Fruit fly (Drosophila melanogaster) whole organism, embryonic: ENCODE data around the gene CG33641.

Experiments used
- Asciz ChIP-seq: fragments of 200-800 bp; sonication (Bioruptor generic); optimal IDR thresholded peaks from 2 replicates; lab custom pipeline; 2017; ENCODE audit warnings: missing biosample characterization, mild to moderate bottlenecking, missing genetic modification characterization, missing genetic modification reagents
- CG10274 ChIP-seq: fragments of 200-800 bp; sonication (Bioruptor generic); optimal IDR thresholded peaks from 3 replicates; lab custom pipeline; 2017; ENCODE audit warnings: missing biosample characterization, mild to moderate bottlenecking, missing genetic modification characterization
- CG10959 ChIP-seq: fragments of 200-800 bp; sonication (Bioruptor generic); IDR thresholded peaks from 2 replicates; pipeline ENCODE4 v1.3.6; 2022; ENCODE audit warnings: missing biosample characterization, missing genetic modification characterization
- CG11504 ChIP-seq: fragments of 200-800 bp; sonication (Bioruptor generic); optimal IDR thresholded peaks from 3 replicates; lab custom pipeline; 2019; ENCODE audit warnings: missing biosample characterization, mild to moderate bottlenecking, missing genetic modification characterization, moderate library complexity
- CG1233 ChIP-seq: fragments of 200-800 bp; sonication (Bioruptor generic); optimal IDR thresholded peaks from 4 replicates; lab custom pipeline; 2018; ENCODE audit warnings: missing biosample characterization, mild to moderate bottlenecking, missing genetic modification characterization
- CG14014 ChIP-seq: fragments of 200-800 bp; sonication (Bioruptor generic); IDR thresholded peaks from 2 replicates; pipeline ENCODE4 v1.3.6; 2022; ENCODE audit warnings: missing biosample characterization, missing genetic modification characterization
- CG14441 ChIP-seq: fragments of 200-800 bp; sonication (Bioruptor generic); IDR thresholded peaks from 2 replicates; pipeline ENCODE4 v1.3.6; 2022; ENCODE audit warnings: missing biosample characterization, missing genetic modification characterization
- CG1792 ChIP-seq: fragments of 200-800 bp; sonication (Bioruptor generic); optimal IDR thresholded peaks from 2 replicates; lab custom pipeline; 2016; ENCODE audit warnings: missing biosample characterization, missing genetic modification characterization
- CG30020 ChIP-seq: fragments of 200-800 bp; optimal IDR thresholded peaks from 2 replicates; lab custom pipeline; 2019; ENCODE audit warnings: missing biosample characterization, mild to moderate bottlenecking, missing genetic modification characterization, moderate library complexity
- CG4282 ChIP-seq: fragments of 200-800 bp; sonication (Bioruptor generic); optimal IDR thresholded peaks from 2 replicates; lab custom pipeline; 2016; ENCODE audit warnings: missing biosample characterization, missing genetic modification characterization
- CG4360 ChIP-seq: fragments of 200-800 bp; sonication (Bioruptor generic); IDR thresholded peaks from 2 replicates; pipeline ENCODE4 v1.3.6; 2022; ENCODE audit warnings: missing biosample characterization, missing genetic modification characterization
- CG4854 ChIP-seq: fragments of 200-800 bp; sonication (Bioruptor generic); optimal IDR thresholded peaks from 2 replicates; lab custom pipeline; 2016; ENCODE audit warnings: missing biosample characterization, missing genetic modification characterization, inconsistent platforms
- CG5180 ChIP-seq: fragments of 200-800 bp; sonication (Bioruptor generic); optimal IDR thresholded peaks from 3 replicates; lab custom pipeline; 2017; ENCODE audit warnings: missing biosample characterization, missing genetic modification characterization, mild to moderate bottlenecking, moderate library complexity, missing genetic modification reagents
- CG6683 ChIP-seq: fragments of 200-800 bp; sonication (Bioruptor generic); optimal IDR thresholded peaks from 2 replicates; lab custom pipeline; 2017; ENCODE audit warnings: missing biosample characterization, mild to moderate bottlenecking, missing genetic modification characterization, missing genetic modification reagents
- CG6813 ChIP-seq: fragments of 200-800 bp; sonication (Bioruptor generic); optimal IDR thresholded peaks from 2 replicates; lab custom pipeline; 2017; ENCODE audit warnings: missing biosample characterization, missing genetic modification characterization, mild to moderate bottlenecking, moderate library complexity, missing genetic modification reagents
- CG8089 ChIP-seq: fragments of 200-800 bp; sonication (Bioruptor generic); optimal IDR thresholded peaks from 3 replicates; lab custom pipeline; 2016; ENCODE audit warnings: missing biosample characterization, missing genetic modification characterization
- CG8290 ChIP-seq, 3 experiments: fragments of 200-800 bp; sonication (Bioruptor generic); optimal IDR thresholded peaks; 2 replicates each; lab custom pipeline; 2016 to 2019; ENCODE audit warnings: missing biosample characterization in 3 of 3, missing genetic modification characterization in 3 of 3, mild to moderate bottlenecking in 2 of 3, moderate library complexity in 1 of 3
- CG9215 ChIP-seq: fragments of 200-800 bp; sonication (Bioruptor generic); IDR thresholded peaks from 2 replicates; pipeline ENCODE4 v1.3.6; 2022; ENCODE audit warnings: missing biosample characterization, missing genetic modification characterization
- CG9797 ChIP-seq: fragments of 200-800 bp; sonication (Bioruptor generic); optimal IDR thresholded peaks from 3 replicates; lab custom pipeline; 2018; ENCODE audit warnings: missing biosample characterization, mild to moderate bottlenecking, missing genetic modification characterization
- CrebB ChIP-seq: fragments of 200-800 bp; sonication (Bioruptor generic); optimal IDR thresholded peaks from 3 replicates; lab custom pipeline; 2018; ENCODE audit warnings: missing biosample characterization, mild to moderate bottlenecking, missing genetic modification characterization
- Dad ChIP-seq: fragments of 200-800 bp; sonication (Bioruptor generic); optimal IDR thresholded peaks from 3 replicates; lab custom pipeline; 2016; ENCODE audit warnings: missing biosample characterization, missing genetic modification characterization
- ERR ChIP-seq: fragments of 200-800 bp; sonication (Bioruptor generic); optimal IDR thresholded peaks from 2 replicates; lab custom pipeline; 2016; ENCODE audit warnings: missing biosample characterization, missing genetic modification characterization
- H2.0 ChIP-seq: fragments of 200-800 bp; sonication (Bioruptor generic); IDR thresholded peaks from 2 replicates; pipeline ENCODE4 v1.3.6; 2022; ENCODE audit warnings: missing biosample characterization, missing genetic modification characterization
- Hey ChIP-seq: fragments of 200-800 bp; sonication (Bioruptor generic); optimal IDR thresholded peaks from 3 replicates; lab custom pipeline; 2018; ENCODE audit warnings: missing biosample characterization, mild to moderate bottlenecking, missing genetic modification characterization
- Hr39 ChIP-seq: fragments of >200 bp; optimal IDR thresholded peaks from 2 replicates; lab custom pipeline; 2017
- Max ChIP-seq: fragments of 200-800 bp; sonication (Bioruptor generic); optimal IDR thresholded peaks from 2 replicates; lab custom pipeline; 2016; ENCODE audit warnings: missing biosample characterization, mild to moderate bottlenecking, missing genetic modification characterization
- Med ChIP-seq: fragments of 200-800 bp; sonication (Bioruptor generic); peaks from one replicate; lab custom pipeline; 2016; ENCODE audit warnings: missing biosample characterization, missing genetic modification characterization, mild to moderate bottlenecking, inconsistent platforms, moderate library complexity
- Sry-δ ChIP-seq: fragments of 200-800 bp; sonication (Bioruptor generic); optimal IDR thresholded peaks from 2 replicates; lab custom pipeline; 2016; ENCODE audit warnings: missing biosample characterization, missing genetic modification characterization
- Trl ChIP-seq, 3 experiments: fragments of >200 bp in 2 of 3; fragments of 200-800 bp in 1 of 3; sonication (Bioruptor generic) in 1 of 3; optimal IDR thresholded peaks; 2 replicates in 1 of 3; 3 replicates in 2 of 3; lab custom pipeline; 2016 to 2017; ENCODE audit warnings: missing biosample characterization in 1 of 3, missing genetic modification characterization in 1 of 3
- cato ChIP-seq: fragments of 200-800 bp; sonication (Bioruptor generic); optimal IDR thresholded peaks from 2 replicates; lab custom pipeline; 2016; ENCODE audit warnings: missing biosample characterization, missing genetic modification characterization, borderline replicate concordance
- cg ChIP-seq: fragments of 200-800 bp; sonication (Bioruptor generic); optimal IDR thresholded peaks from 3 replicates; lab custom pipeline; 2019; ENCODE audit warnings: missing biosample characterization, mild to moderate bottlenecking, missing genetic modification characterization, moderate library complexity
- chm ChIP-seq: fragments of 200-800 bp; sonication (Bioruptor generic); IDR thresholded peaks from 2 replicates; pipeline ENCODE4 v1.3.6; 2022; ENCODE audit warnings: missing biosample characterization, missing genetic modification characterization
- crp ChIP-seq, 2 experiments: fragments of 200-800 bp; sonication (Bioruptor generic); optimal IDR thresholded peaks; 2 replicates in 1 of 2; 3 replicates in 1 of 2; lab custom pipeline; 2017; ENCODE audit warnings: missing biosample characterization in 2 of 2, missing genetic modification characterization in 2 of 2, mild to moderate bottlenecking in 1 of 2, moderate library complexity in 1 of 2
- dmrt11E ChIP-seq: fragments of 200-800 bp; sonication (Bioruptor generic); optimal IDR thresholded peaks from 3 replicates; lab custom pipeline; 2018; ENCODE audit warnings: missing biosample characterization, mild to moderate bottlenecking, missing genetic modification characterization, moderate library complexity
- dpn ChIP-seq, 2 experiments: fragments of 200-800 bp; sonication (Bioruptor generic); optimal IDR thresholded peaks; 3 replicates each; lab custom pipeline; 2016; ENCODE audit warnings: missing biosample characterization in 2 of 2, missing genetic modification characterization in 2 of 2
- eve ChIP-seq, 2 experiments: fragments of >200 bp; optimal IDR thresholded peaks; 2 replicates each; lab custom pipeline; 2017; ENCODE audit warnings: missing biosample characterization in 2 of 2, missing genetic modification characterization in 2 of 2
- exex ChIP-seq: fragments of 200-800 bp; sonication (Bioruptor generic); optimal IDR thresholded peaks from 4 replicates; lab custom pipeline; 2018; ENCODE audit warnings: missing biosample characterization, mild to moderate bottlenecking, missing genetic modification characterization, moderate library complexity
- gce ChIP-seq: fragments of 200-800 bp; sonication (Bioruptor generic); IDR thresholded peaks from 3 replicates; pipeline ENCODE4 v1.3.6; 2022; ENCODE audit warnings: missing biosample characterization, missing genetic modification characterization
- gcm2 ChIP-seq: fragments of 200-800 bp; sonication (Bioruptor generic); optimal IDR thresholded peaks from 2 replicates; lab custom pipeline; 2016; ENCODE audit warnings: missing biosample characterization, missing genetic modification characterization
- pho ChIP-seq: fragments of 200-800 bp; sonication (Bioruptor generic); optimal IDR thresholded peaks from 2 replicates; lab custom pipeline; 2016; ENCODE audit warnings: missing biosample characterization, missing genetic modification characterization
- pita ChIP-seq: fragments of 200-800 bp; sonication (Bioruptor generic); optimal IDR thresholded peaks from 2 replicates; lab custom pipeline; 2017; ENCODE audit warnings: missing biosample characterization, mild to moderate bottlenecking, missing genetic modification characterization
- pros ChIP-seq: fragments of 200-800 bp; sonication (Bioruptor generic); optimal IDR thresholded peaks from 3 replicates; lab custom pipeline; 2019; ENCODE audit warnings: missing biosample characterization, mild to moderate bottlenecking, missing genetic modification characterization, moderate library complexity
- shn ChIP-seq: fragments of 200-800 bp; sonication (Bioruptor generic); optimal IDR thresholded peaks from 3 replicates; lab custom pipeline; 2016; ENCODE audit warnings: missing biosample characterization, missing genetic modification characterization
- sob ChIP-seq: fragments of 200-800 bp; sonication (Bioruptor generic); IDR thresholded peaks from 2 replicates; pipeline ENCODE4 v1.3.6; 2022; ENCODE audit warnings: missing biosample characterization, missing genetic modification characterization
- sqz ChIP-seq: fragments of 200-800 bp; sonication (Bioruptor generic); optimal IDR thresholded peaks from 3 replicates; lab custom pipeline; 2018; ENCODE audit warnings: missing biosample characterization, mild to moderate bottlenecking, missing genetic modification characterization
- tgo ChIP-seq: fragments of 200-800 bp; sonication (Bioruptor generic); IDR thresholded peaks from 3 replicates; pipeline ENCODE4 v1.3.6; 2022; ENCODE audit warnings: missing biosample characterization, missing genetic modification characterization
- trem ChIP-seq: fragments of 200-800 bp; optimal IDR thresholded peaks from 3 replicates; lab custom pipeline; 2019; ENCODE audit warnings: missing biosample characterization, mild to moderate bottlenecking, missing genetic modification characterization, moderate library complexity
- vnd ChIP-seq: fragments of 200-800 bp; sonication (Bioruptor generic); IDR thresholded peaks from 3 replicates; pipeline ENCODE4 v1.3.6; 2022; ENCODE audit warnings: missing biosample characterization, missing genetic modification characterization; ENCODE audit not compliant: partially characterized antibody
- zen2 ChIP-seq: fragments of 200-800 bp; sonication (Bioruptor generic); IDR thresholded peaks from 3 replicates; pipeline ENCODE4 v1.3.6; 2022; ENCODE audit warnings: missing biosample characterization, missing genetic modification characterization; ENCODE audit not compliant: partially characterized antibody
- zfh1 ChIP-seq: fragments of 200-800 bp; sonication (Bioruptor generic); IDR thresholded peaks from 3 replicates; pipeline ENCODE4 v1.3.6; 2022; ENCODE audit warnings: missing biosample characterization, missing genetic modification characterization

The CG33641 gene

dm6 chr2L:13571791-13572451 lies 43.1 kb downstream of the CG33641 start (continued):
- TF ChIP-seq CG9797 (GFP tag; lab: Kevin White, UChicago), result no peak
- TF ChIP-seq cato (GFP tag; lab: Kevin White, UChicago), result no peak
- no peak for TF ChIP-seq CG6683
- no peak for TF ChIP-seq CG4282 (GFP tag; lab: Kevin White, UChicago)
- TF ChIP-seq gcm2 (GFP tag; lab: Kevin White, UChicago), result no peak
- no peak for TF ChIP-seq CG30020 (tag; lab: Kevin White, UChicago)
- no peak for TF ChIP-seq pita (GFP tag; lab: Kevin White, UChicago)
- no peak for TF ChIP-seq Trl (optimal IDR thresholded peaks at IDR 0.05; lab: Kevin White, UChicago)
- no peak for TF ChIP-seq Trl (GFP tag; optimal IDR thresholded peaks at IDR 0.05; lab: Kevin White, UChicago)
- TF ChIP-seq CG14014 (GFP tag; lab: Robert Waterston, UW), result no peak
- no peak for TF ChIP-seq dpn (GFP tag; optimal IDR thresholded peaks at IDR 0.05; lab: Kevin White, UChicago)
- TF ChIP-seq gce, result no peak
- no peak for TF ChIP-seq Sry-δ
- no peak for TF ChIP-seq pho (GFP tag; lab: Kevin White, UChicago)
- no peak for TF ChIP-seq CG4360
- TF ChIP-seq CG8290 (GFP tag; optimal IDR thresholded peaks at IDR 0.05; lab: Kevin White, UChicago), result no peak
- TF ChIP-seq CG8290 (tag; optimal IDR thresholded peaks at IDR 0.05; lab: Kevin White, UChicago), result no peak
- no peak for TF ChIP-seq Dad
- TF ChIP-seq pros (GFP tag; lab: Kevin White, UChicago), result no peak
- no peak for TF ChIP-seq Med (GFP tag; lab: Kevin White, UChicago)
- no peak for TF ChIP-seq exex (tag; lab: Kevin White, UChicago)
- no peak for TF ChIP-seq ERR
- no peak for TF ChIP-seq Hr39 (lab: Kevin White, UChicago)
- no peak for TF ChIP-seq crp (GFP tag; optimal IDR thresholded peaks at IDR 0.05; lab: Kevin White, UChicago)
- no peak for TF ChIP-seq Asciz (GFP tag; lab: Kevin White, UChicago)
- no peak for TF ChIP-seq cg (GFP tag; lab: Kevin White, UChicago)
- no peak for TF ChIP-seq CG14441
- TF ChIP-seq CG10959 (GFP tag; lab: Robert Waterston, UW), result no peak
- TF ChIP-seq zen2 (GFP tag; lab: Robert Waterston, UW), result no peak
- peak; percentile 53 for TF ChIP-seq sqz (GFP tag; lab: Kevin White, UChicago)
- TF ChIP-seq CG8089 (GFP tag; lab: Kevin White, UChicago), result no peak
- no peak for TF ChIP-seq CG6813
- no peak for TF ChIP-seq tgo (GFP tag; lab: Robert Waterston, UW)
- no peak for TF ChIP-seq CG4854 (GFP tag; lab: Kevin White, UChicago)
- no peak for TF ChIP-seq zfh1
- TF ChIP-seq Max (GFP tag; lab: Kevin White, UChicago), result no peak
- no peak for TF ChIP-seq CG9215
- TF ChIP-seq vnd (GFP tag; lab: Robert Waterston, UW), result no peak
- no peak for TF ChIP-seq sob (GFP tag; lab: Robert Waterston, UW)
- no peak for TF ChIP-seq H2.0 (GFP tag; lab: Robert Waterston, UW)
- no peak for TF ChIP-seq chm
- TF ChIP-seq CG1792 (GFP tag; lab: Kevin White, UChicago), result no peak
- TF ChIP-seq Hey (tag; lab: Kevin White, UChicago), result no peak
- TF ChIP-seq eve (GFP tag; optimal IDR thresholded peaks at IDR 0.05; lab: Kevin White, UChicago), result no peak
- TF ChIP-seq CG10274, result no peak
- no peak for TF ChIP-seq CG5180 (GFP tag; lab: Kevin White, UChicago)
- TF ChIP-seq CrebB (tag; lab: Kevin White, UChicago), result no peak
- TF ChIP-seq CG11504 (tag; lab: Kevin White, UChicago), result peak; percentile 58
- no peak for TF ChIP-seq CG1233 (GFP tag; lab: Kevin White, UChicago)
- no peak for TF ChIP-seq shn (GFP tag; lab: Kevin White, UChicago)
- TF ChIP-seq trem (tag; lab: Kevin White, UChicago), result no peak
- no peak for TF ChIP-seq dmrt11E (tag; lab: Kevin White, UChicago)
